Worm (Caenorhabditis elegans) whole organism, late embryonic: Measurements from ENCODE around the gene fbxa-80.

ENCODE experiments used
- F13H6.1 ChIP-seq: sonication (generic microtip); optimal IDR thresholded peaks from 2 replicates; lab custom pipeline; 2016; ENCODE audit warnings: missing genetic modification characterization, missing compliant biosample characterization
- K02D7.2 ChIP-seq: sonication (generic microtip); optimal IDR thresholded peaks from 2 replicates; lab custom pipeline; 2017; ENCODE audit warnings: mild to moderate bottlenecking, missing genetic modification characterization, missing compliant biosample characterization
- K09A11.1 ChIP-seq: sonication (generic microtip); optimal IDR thresholded peaks from 2 replicates; lab custom pipeline; 2017; ENCODE audit warnings: antibody characterized with exemption, mild to moderate bottlenecking, missing genetic modification characterization, missing compliant biosample characterization; ENCODE audit not compliant: insufficient read depth
- Y22D7AL.16 ChIP-seq: sonication (generic microtip); optimal IDR thresholded peaks from 2 replicates; lab custom pipeline; 2016; ENCODE audit warnings: missing genetic modification characterization, missing compliant biosample characterization
- ahr-1 ChIP-seq: sonication (generic microtip); optimal IDR thresholded peaks from 2 replicates; lab custom pipeline; 2016; ENCODE audit warnings: missing genetic modification characterization, missing compliant biosample characterization
- ama-1 ChIP-seq: fragments of 150-350 bp; optimal IDR thresholded peaks from 2 replicates; lab custom pipeline; 2014
- ceh-14 ChIP-seq: sonication (generic microtip); optimal IDR thresholded peaks from 2 replicates; lab custom pipeline; 2016; ENCODE audit warnings: missing genotype, missing genetic modification characterization, missing compliant biosample characterization
- ceh-19 ChIP-seq: fragments of 200-800 bp; sonication (Bioruptor generic); optimal IDR thresholded peaks from 2 replicates; lab custom pipeline; 2018; ENCODE audit warnings: mild to moderate bottlenecking, missing genetic modification characterization, missing compliant biosample characterization
- ceh-2 ChIP-seq: sonication (generic microtip); optimal IDR thresholded peaks from 2 replicates; lab custom pipeline; 2016; ENCODE audit warnings: missing genotype, missing genetic modification characterization, missing compliant biosample characterization
- ceh-22 ChIP-seq: sonication (generic microtip); optimal IDR thresholded peaks from 2 replicates; lab custom pipeline; 2017; ENCODE audit warnings: missing biosample characterization, missing genetic modification characterization
- ceh-31 ChIP-seq: sonication (generic microtip); optimal IDR thresholded peaks from 2 replicates; lab custom pipeline; 2016; ENCODE audit warnings: missing genetic modification characterization, missing compliant biosample characterization
- ceh-45 ChIP-seq: fragments of 200-800 bp; sonication (Bioruptor generic); IDR thresholded peaks from 2 replicates; pipeline ENCODE4 v1.3.6; 2022; ENCODE audit warnings: missing genetic modification reagents, missing genetic modification characterization, missing compliant biosample characterization
- dmd-4 ChIP-seq: sonication (generic microtip); optimal IDR thresholded peaks from 2 replicates; lab custom pipeline; 2016; ENCODE audit warnings: borderline replicate concordance, missing genetic modification characterization, missing compliant biosample characterization
- elt-2 ChIP-seq: sonication (generic microtip); optimal IDR thresholded peaks from 2 replicates; lab custom pipeline; 2016; ENCODE audit warnings: missing genetic modification reagents, missing genetic modification characterization, missing compliant biosample characterization
- elt-4 ChIP-seq: sonication (generic microtip); optimal IDR thresholded peaks from 2 replicates; lab custom pipeline; 2016; ENCODE audit warnings: missing genetic modification characterization, missing compliant biosample characterization
- eyg-1 ChIP-seq: sonication (generic microtip); optimal IDR thresholded peaks from 2 replicates; lab custom pipeline; 2016; ENCODE audit warnings: missing genotype, missing genetic modification characterization, missing compliant biosample characterization
- fkh-6 ChIP-seq: sonication (generic microtip); optimal IDR thresholded peaks from 2 replicates; lab custom pipeline; 2016; ENCODE audit warnings: missing genetic modification characterization, missing compliant biosample characterization
- gmeb-2 ChIP-seq: sonication (generic microtip); optimal IDR thresholded peaks from 2 replicates; lab custom pipeline; 2016; ENCODE audit warnings: missing genetic modification characterization, inconsistent platforms, missing compliant biosample characterization
- hlh-13 ChIP-seq: fragments of 200-800 bp; sonication (Bioruptor generic); optimal IDR thresholded peaks from 2 replicates; lab custom pipeline; 2018; ENCODE audit warnings: mild to moderate bottlenecking, missing genetic modification characterization, missing compliant biosample characterization
- hlh-30 ChIP-seq: sonication (generic microtip); optimal IDR thresholded peaks from 2 replicates; lab custom pipeline; 2017; ENCODE audit warnings: antibody characterized with exemption, missing genetic modification characterization, missing compliant biosample characterization; ENCODE audit not compliant: insufficient read depth
- hlh-6 ChIP-seq: sonication (generic microtip); optimal IDR thresholded peaks from 2 replicates; lab custom pipeline; 2016; ENCODE audit warnings: missing genotype, missing genetic modification characterization, missing compliant biosample characterization
- hlh-8 ChIP-seq: sonication (generic microtip); optimal IDR thresholded peaks from 2 replicates; lab custom pipeline; 2016; ENCODE audit warnings: missing genotype, missing genetic modification characterization, missing compliant biosample characterization
- lim-6 ChIP-seq: sonication (generic microtip); optimal IDR thresholded peaks from 2 replicates; lab custom pipeline; 2016; ENCODE audit warnings: missing genetic modification characterization, missing compliant biosample characterization
- madf-2 ChIP-seq: sonication (generic microtip); optimal IDR thresholded peaks from 2 replicates; lab custom pipeline; 2017; ENCODE audit warnings: missing genetic modification characterization, missing compliant biosample characterization
- nfya-1 ChIP-seq: sonication (generic microtip); optimal IDR thresholded peaks from 2 replicates; lab custom pipeline; 2017; ENCODE audit warnings: missing genetic modification characterization, mild to moderate bottlenecking, missing compliant biosample characterization, antibody characterized with exemption, moderate library complexity
- nhr-11 ChIP-seq: fragments of 150-350 bp; optimal IDR thresholded peaks from 2 replicates; lab custom pipeline; 2014; ENCODE audit warnings: missing biosample characterization, missing genetic modification characterization
- nhr-232 ChIP-seq: sonication (generic microtip); optimal IDR thresholded peaks from 2 replicates; lab custom pipeline; 2016; ENCODE audit warnings: missing genetic modification characterization, missing compliant biosample characterization
- pag-3 ChIP-seq: sonication (generic microtip); optimal IDR thresholded peaks from 2 replicates; lab custom pipeline; 2016; ENCODE audit warnings: missing compliant biosample characterization, missing genetic modification characterization, borderline replicate concordance
- pat-9 ChIP-seq: fragments of 200-800 bp; sonication (Bioruptor generic); optimal IDR thresholded peaks from 2 replicates; lab custom pipeline; 2018; ENCODE audit warnings: mild to moderate bottlenecking, missing genetic modification characterization, moderate library complexity, missing compliant biosample characterization
- pax-1 ChIP-seq: fragments of 150-350 bp; optimal IDR thresholded peaks from 2 replicates; lab custom pipeline; 2014; ENCODE audit warnings: missing biosample characterization, missing genetic modification characterization
- pha-4 ChIP-seq: fragments of 150-350 bp; optimal IDR thresholded peaks from 2 replicates; lab custom pipeline; 2018; ENCODE audit warnings: missing biosample characterization, missing genetic modification reagents, missing genetic modification characterization
- pqm-1 ChIP-seq: sonication (generic microtip); optimal IDR thresholded peaks from 2 replicates; lab custom pipeline; 2016; ENCODE audit warnings: missing genetic modification characterization, missing compliant biosample characterization
- pros-1 ChIP-seq: fragments of 150-350 bp; optimal IDR thresholded peaks from 2 replicates; lab custom pipeline; 2014; ENCODE audit warnings: missing biosample characterization, missing genetic modification reagents, missing genetic modification characterization
- rnt-1 ChIP-seq: sonication (generic microtip); optimal IDR thresholded peaks from 2 replicates; lab custom pipeline; 2016; ENCODE audit warnings: missing genetic modification characterization, missing compliant biosample characterization
- sdc-2 ChIP-seq: sonication (generic microtip); optimal IDR thresholded peaks from 2 replicates; lab custom pipeline; 2016; ENCODE audit warnings: missing genotype, missing genetic modification characterization, missing compliant biosample characterization
- tbx-2 ChIP-seq: sonication (generic microtip); optimal IDR thresholded peaks from 2 replicates; lab custom pipeline; 2016; ENCODE audit warnings: missing genetic modification characterization, missing compliant biosample characterization
- ttx-3 ChIP-seq: sonication (generic microtip); optimal IDR thresholded peaks from 2 replicates; lab custom pipeline; 2016; ENCODE audit warnings: missing genetic modification reagents, missing genetic modification characterization, missing compliant biosample characterization
- unc-86 ChIP-seq: sonication (generic microtip); optimal IDR thresholded peaks from 2 replicates; lab custom pipeline; 2016; ENCODE audit warnings: missing genetic modification characterization, missing compliant biosample characterization
- ztf-16 ChIP-seq: sonication (generic microtip); optimal IDR thresholded peaks from 2 replicates; lab custom pipeline; 2017; ENCODE audit warnings: missing genetic modification characterization, missing compliant biosample characterization

The fbxa-80 gene

DNA sequence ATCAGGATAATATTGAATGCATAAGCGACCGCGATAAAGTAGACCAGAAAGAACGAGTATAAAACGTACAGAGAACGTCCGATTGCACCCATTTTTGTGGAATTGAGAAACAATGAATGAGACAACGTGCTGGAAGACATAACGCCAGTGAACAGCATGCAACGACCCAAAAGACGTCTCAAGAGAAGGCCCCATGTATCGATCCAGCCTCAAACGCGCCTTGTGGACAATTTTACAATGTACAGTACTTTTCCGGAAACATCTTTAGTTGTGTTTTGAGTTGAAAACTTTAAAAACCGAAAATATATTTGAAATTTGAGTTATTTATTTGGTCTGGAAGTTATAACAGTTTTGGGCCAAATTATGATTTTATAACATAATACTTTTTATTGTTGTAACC is 35.7 kb upstream of the fbxa-80 start, which contains the start of gene Y82E9BL.3:
Y82E9BL.3 (minus strand) TSS at position 101 of the 400 bp plus-strand sequence.
- TF ChIP-seq ceh-22 (tag; lab: Kevin White, UChicago), result no peak

ce11 chrIII:1349313-1349712 is 34.3 kb upstream of the fbxa-80 start, which contains the start of gene fbxa-25:
fbxa-25 (minus strand) TSS chrIII:1349450.
- TF ChIP-seq ztf-16 (no peak), pat-9 (no peak), nhr-232 (tag; lab: Kevin White, UChicago) (no peak), madf-2 (no peak), nhr-11 (tag; lab: Kevin White, UChicago) (no peak)

DNA sequence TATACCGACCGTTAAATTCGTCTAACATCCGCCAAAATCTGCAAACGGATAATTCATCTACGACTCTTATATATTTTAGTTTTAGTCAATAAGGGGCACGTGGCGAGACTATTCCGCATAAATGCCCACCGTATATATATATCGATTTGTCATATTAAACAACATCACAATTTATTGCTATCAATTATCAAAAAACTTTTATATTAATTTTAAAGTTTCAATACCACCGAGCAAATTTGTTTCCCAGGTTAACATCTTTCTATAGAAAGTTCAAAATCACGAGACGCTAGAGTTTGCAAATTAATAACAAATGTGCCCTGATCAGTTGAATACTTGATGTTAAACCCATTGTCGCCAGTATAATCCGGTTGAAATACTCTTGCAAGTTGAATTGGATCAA is 32.5 kb upstream of the fbxa-80 start, which contains the start of gene Y82E9BL.5:
Y82E9BL.5 (minus strand) TSS at position 101 of the 400 bp plus-strand sequence.
- TF ChIP-seq rnt-1 (tag; lab: Kevin White, UChicago) (no peak), unc-86 (tag; lab: Kevin White, UChicago) (no peak), elt-2 (tag; lab: Kevin White, UChicago) (no peak), ahr-1 (no peak), F13H6.1 (no peak), dmd-4 (tag; lab: Kevin White, UChicago) (no peak), ceh-22 (tag; lab: Kevin White, UChicago) (no peak), pha-4 (no peak), elt-4 (tag; lab: Kevin White, UChicago) (no peak), ama-1 (lab: Kevin White, UChicago) (no peak), madf-2 (no peak), pros-1 (tag; lab: Kevin White, UChicago) (no peak), nfya-1 (tag; lab: Kevin White, UChicago) (no peak), ceh-45 (GFP tag; lab: Robert Waterston, UW) (no peak), sdc-2 (no peak), lim-6 (tag; lab: Kevin White, UChicago) (no peak), nhr-232 (tag; lab: Kevin White, UChicago) (no peak), Y22D7AL.16 (tag; lab: Kevin White, UChicago) (no peak), pax-1 (tag; lab: Kevin White, UChicago) (no peak)

ce11 chrIII:1347003-1347402 is 32.0 kb upstream of the fbxa-80 start:
- no peak for TF ChIP-seq hlh-6
- no peak for TF ChIP-seq nfya-1 (tag; lab: Kevin White, UChicago)
- TF ChIP-seq hlh-13 (GFP tag; lab: Kevin White, UChicago), result no peak
- no peak for TF ChIP-seq ceh-2 (tag; lab: Kevin White, UChicago)
- no peak for TF ChIP-seq ttx-3 (tag; lab: Kevin White, UChicago)
- no peak for TF ChIP-seq K02D7.2 (tag; lab: Kevin White, UChicago)

DNA sequence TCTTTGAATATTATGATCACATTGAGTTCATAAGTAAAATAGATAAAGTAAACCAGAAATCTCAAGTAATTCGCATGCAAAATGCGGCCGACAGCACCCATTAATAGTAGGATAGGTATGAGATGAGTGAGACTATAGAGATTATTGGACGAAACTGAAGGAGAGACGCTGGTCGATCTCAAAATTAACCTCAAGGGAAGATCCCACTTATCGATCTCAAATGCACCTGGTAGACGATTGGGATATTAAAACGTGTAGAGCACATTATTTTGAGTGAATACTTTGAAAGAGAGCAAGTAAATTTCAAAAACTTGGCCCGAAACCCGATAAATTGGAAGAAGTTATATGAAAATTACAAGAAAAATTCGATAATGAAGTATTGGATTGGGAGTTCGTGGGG is 30.7 kb upstream of the fbxa-80 start, which contains the start of gene Y82E9BL.6:
Y82E9BL.6 (minus strand) TSS at position 101 of the 400 bp plus-strand sequence.
- TF ChIP-seq K02D7.2 (tag; lab: Kevin White, UChicago), result no peak
- TF ChIP-seq pat-9, result no peak
- TF ChIP-seq fkh-6 (tag; lab: Kevin White, UChicago), result no peak
- no peak for TF ChIP-seq nfya-1 (tag; lab: Kevin White, UChicago)
- TF ChIP-seq eyg-1 (tag; lab: Kevin White, UChicago), result no peak
- no peak for TF ChIP-seq nhr-11 (tag; lab: Kevin White, UChicago)
- TF ChIP-seq pag-3 (tag; lab: Kevin White, UChicago), result no peak
- TF ChIP-seq hlh-8 (tag; lab: Kevin White, UChicago), result no peak
- TF ChIP-seq ttx-3 (tag; lab: Kevin White, UChicago), result no peak
- TF ChIP-seq hlh-30 (tag; lab: Kevin White, UChicago), result no peak
- no peak for TF ChIP-seq gmeb-2 (tag; lab: Kevin White, UChicago)
- TF ChIP-seq ceh-14 (tag; lab: Kevin White, UChicago), result no peak
- no peak for TF ChIP-seq hlh-13 (GFP tag; lab: Kevin White, UChicago)
- no peak for TF ChIP-seq tbx-2 (tag; lab: Kevin White, UChicago)
- TF ChIP-seq K09A11.1, result no peak
- TF ChIP-seq ceh-31 (tag; lab: Kevin White, UChicago), result no peak
- no peak for TF ChIP-seq pqm-1 (tag; lab: Kevin White, UChicago)
- TF ChIP-seq hlh-6, result no peak
- TF ChIP-seq ceh-19 (GFP tag; lab: Kevin White, UChicago), result no peak
- TF ChIP-seq, all 69 proteins: peak for 0
